Worm (Caenorhabditis elegans): ENCODE measurements around the gene srw-144.

Gene srw-144

ce11 chrV:2987407-2987806, 26.6 kb upstream of the srw-144 start, which contains the start of gene srh-85:
srh-85 (minus strand) TSS chrV:2987507.
- no peak for TF ChIP-seq sea-2 (GFP tag; IDR thresholded peaks at IDR 0.05)
- no peak for TF ChIP-seq ekl-4 (GFP tag; IDR thresholded peaks at IDR 0.05)
- TF ChIP-seq ets-4 (GFP tag; optimal IDR thresholded peaks at IDR 0.05), result no peak
- TF ChIP-seq attf-3 (GFP tag; conservative IDR thresholded peaks at IDR 0.05), result no peak
- TF ChIP-seq cebp-2 (GFP tag; IDR thresholded peaks at IDR 0.05), result no peak
- TF ChIP-seq F33H1.4 (GFP tag; IDR thresholded peaks at IDR 0.05), result no peak
- TF ChIP-seq mes-4 (tag; optimal IDR thresholded peaks at IDR 0.05), result no peak

ce11 chrV:2985309-2985708, 24.5 kb upstream of the srw-144 start, which contains the start of gene srw-139:
srw-139 (minus strand) TSS chrV:2985409.
- TF ChIP-seq xnd-1 (tag; optimal IDR thresholded peaks at IDR 0.05) (no peak), F39B2.1 (GFP tag; IDR thresholded peaks at IDR 0.05) (no peak), ceh-79 (tag; optimal IDR thresholded peaks at IDR 0.05) (no peak), ztf-6 (GFP tag; IDR thresholded peaks at IDR 0.05) (no peak), egl-18 (GFP tag; IDR thresholded peaks at IDR 0.05) (no peak), hlh-26 (GFP tag; conservative IDR thresholded peaks at IDR 0.05) (no peak), fkh-3 (tag; optimal IDR thresholded peaks at IDR 0.05) (no peak), attf-3 (GFP tag; conservative IDR thresholded peaks at IDR 0.05) (no peak), F52B5.7 (tag; optimal IDR thresholded peaks at IDR 0.05) (no peak), nfya-1 (tag; optimal IDR thresholded peaks at IDR 0.05; ENCODE audit: borderline replicate concordance, insufficient read depth) (no peak), snpc-1.1 (tag; optimal IDR thresholded peaks at IDR 0.05; ENCODE audit: insufficient read depth) (no peak), C17E4.6 (GFP tag; IDR thresholded peaks at IDR 0.05) (no peak)

ce11 chrV:2983351-2983750, 22.6 kb upstream of the srw-144 start, which contains the start of gene srw-117:
srw-117 (minus strand) TSS chrV:2983451.
- no peak for TF ChIP-seq atf-7 (tag; optimal IDR thresholded peaks at IDR 0.05)
- TF ChIP-seq pbrm-1 (GFP tag; IDR thresholded peaks at IDR 0.05), result no peak
- no peak for TF ChIP-seq ccch-3 (GFP tag; optimal IDR thresholded peaks at IDR 0.05)
- no peak for TF ChIP-seq ceh-27 (GFP tag; optimal IDR thresholded peaks at IDR 0.05)
- no peak for TF ChIP-seq hsf-1 (GFP tag; IDR thresholded peaks at IDR 0.05)
- TF ChIP-seq ceh-40 (GFP tag; IDR thresholded peaks at IDR 0.05), result no peak
- TF ChIP-seq Y67H2A.10 (GFP tag; conservative IDR thresholded peaks at IDR 0.05), result no peak

DNA sequence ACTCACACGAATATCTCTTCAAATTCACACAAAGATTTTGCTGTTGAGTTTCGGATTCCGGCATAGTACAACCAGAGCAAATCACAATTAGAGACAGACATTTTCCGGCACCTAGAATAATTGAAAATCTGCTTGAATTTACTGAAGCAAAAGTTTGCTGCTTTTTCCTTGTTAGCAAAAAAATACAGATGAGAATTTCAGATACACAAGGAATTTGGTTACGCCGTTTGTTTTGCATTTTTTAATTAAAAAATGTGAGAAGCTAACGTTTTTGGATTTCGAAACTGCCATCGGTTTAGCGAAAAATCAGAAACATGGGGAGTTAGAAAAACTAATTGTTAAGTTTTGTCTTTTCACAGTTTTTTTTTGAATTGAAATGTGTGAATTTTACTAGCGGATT, 19.2 kb upstream of the srw-144 start, which contains the start of gene srw-118:
srw-118 (minus strand) TSS at position 101 of the 400 bp plus-strand sequence.
- TF ChIP-seq egrh-3 (GFP tag; IDR thresholded peaks at IDR 0.05), result no peak
- no peak for TF ChIP-seq mes-4 (tag; optimal IDR thresholded peaks at IDR 0.05)
- TF ChIP-seq mxl-1 (tag; optimal IDR thresholded peaks at IDR 0.05), result no peak
- no peak for TF ChIP-seq him-1 (tag; optimal IDR thresholded peaks at IDR 0.05)
- no peak for TF ChIP-seq aptf-2 (GFP tag; conservative IDR thresholded peaks at IDR 0.05)
- TF ChIP-seq ztf-26 (tag; optimal IDR thresholded peaks at IDR 0.05), result no peak

DNA sequence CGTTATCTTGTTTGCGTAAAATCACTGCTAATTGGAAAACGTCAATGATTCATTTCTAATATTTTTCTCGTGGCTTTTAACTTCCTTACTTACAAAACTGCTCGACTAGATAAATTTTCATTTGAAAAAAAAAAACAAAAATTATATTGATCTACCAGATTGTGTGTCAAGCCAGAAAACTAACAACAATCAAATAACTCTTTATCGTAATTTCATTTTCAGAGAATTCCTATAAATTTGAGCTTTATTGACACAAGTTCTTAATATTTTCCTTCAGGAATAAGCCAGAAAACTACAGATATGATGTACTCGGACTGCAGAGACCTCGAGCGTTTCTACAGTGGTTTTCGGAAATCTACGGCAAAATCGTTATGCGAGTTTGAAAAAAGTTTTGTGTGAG, 15.5 kb upstream of the srw-144 start, which contains the start of gene srw-124:
srw-124 (plus strand) TSS at position 301 of the 400 bp plus-strand sequence.
- TF ChIP-seq snpc-4 (GFP tag; optimal IDR thresholded peaks at IDR 0.05), result no peak
- TF ChIP-seq snpc-4 (tag; optimal IDR thresholded peaks at IDR 0.05), result no peak
- no peak for TF ChIP-seq Y95B8A.8 (GFP tag; IDR thresholded peaks at IDR 0.05)
- no peak for TF ChIP-seq mel-28 (tag; optimal IDR thresholded peaks at IDR 0.05; ENCODE audit: borderline replicate concordance)
- no peak for TF ChIP-seq sdz-38 (tag; optimal IDR thresholded peaks at IDR 0.05)
- TF ChIP-seq tbx-9 (tag; optimal IDR thresholded peaks at IDR 0.05; ENCODE audit: borderline replicate concordance), result no peak
- no peak for TF ChIP-seq madf-6 (GFP tag; IDR thresholded peaks at IDR 0.05)

Data from whole organism, young adult.